Fruit fly (Drosophila melanogaster) whole organism: ENCODE results near the gene mtgo.

Experiments
- Dll ChIP-seq: fragments of >200 bp; optimal IDR thresholded peaks from 2 replicates; lab custom pipeline; 2017
- pan ChIP-seq: fragments of >200 bp; optimal IDR thresholded peaks from 2 replicates; lab custom pipeline; 2017

DNA sequence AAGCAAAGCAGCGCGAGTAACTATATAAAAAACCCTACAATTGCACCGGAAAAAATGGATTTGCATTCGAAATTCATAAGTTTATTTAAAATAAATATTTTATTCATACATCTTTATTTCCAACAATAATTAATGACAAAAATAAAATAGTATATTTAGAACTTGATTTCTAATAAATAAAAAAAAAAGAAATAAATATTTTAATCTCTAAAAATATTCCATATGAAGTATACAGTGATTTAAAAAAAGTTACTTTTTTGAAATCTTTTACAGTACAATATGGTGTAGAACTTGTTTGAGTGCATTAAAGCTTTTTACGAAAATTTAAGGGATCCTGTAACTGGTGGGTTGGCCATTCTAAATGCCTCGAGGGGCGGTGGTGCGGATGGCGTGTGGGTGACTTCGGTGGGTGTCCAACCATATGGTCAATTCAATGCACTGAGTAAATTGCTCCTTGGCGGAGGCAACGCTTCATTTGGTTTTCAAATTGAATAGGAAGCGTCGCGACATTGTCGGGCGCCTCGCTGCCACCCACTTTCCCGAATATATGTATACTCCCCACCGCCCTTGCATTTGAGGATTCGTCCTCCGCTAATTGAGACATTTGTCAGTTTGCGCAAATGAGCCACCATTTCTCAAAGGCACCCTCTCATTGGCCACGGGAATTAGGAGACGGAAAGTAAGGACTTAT is 3.7 kb downstream of the mtgo start:
- no peak for TF ChIP-seq Dll
- no peak for TF ChIP-seq pan
